Fruit fly (Drosophila melanogaster) whole organism, pupa: ENCODE results near the gene Arp3.

Experiments
- CG10348 ChIP-seq: fragments of 200-800 bp; sonication (Bioruptor generic); IDR thresholded peaks from 2 replicates; pipeline ENCODE4 v1.3.6; 2022; ENCODE audit warnings: missing biosample characterization, missing genetic modification characterization
- CG12605 ChIP-seq: fragments of 200-800 bp; sonication (Bioruptor generic); IDR thresholded peaks from 2 replicates; pipeline ENCODE4 v1.3.6; 2022; ENCODE audit warnings: missing biosample characterization, missing genetic modification characterization
- CG13204 ChIP-seq: fragments of 200-800 bp; sonication (Bioruptor generic); optimal IDR thresholded peaks from 2 replicates; lab custom pipeline; 2018; ENCODE audit warnings: missing biosample characterization, mild to moderate bottlenecking, missing genetic modification characterization, moderate library complexity
- CG14655 ChIP-seq: fragments of 200-800 bp; sonication (Bioruptor generic); optimal IDR thresholded peaks from 3 replicates; lab custom pipeline; 2017; ENCODE audit warnings: mild to moderate bottlenecking, missing biosample characterization, missing genetic modification reagents, missing genetic modification characterization
- CG15710 ChIP-seq: fragments of 200-800 bp; sonication (Bioruptor generic); optimal IDR thresholded peaks from 2 replicates; lab custom pipeline; 2018; ENCODE audit warnings: missing biosample characterization, mild to moderate bottlenecking, missing genetic modification characterization, moderate library complexity
- CG17806 ChIP-seq: fragments of 200-800 bp; sonication (Bioruptor generic); optimal IDR thresholded peaks from 2 replicates; lab custom pipeline; 2018; ENCODE audit warnings: missing biosample characterization, mild to moderate bottlenecking, missing genetic modification characterization, moderate library complexity
- CG32121 ChIP-seq: fragments of 200-800 bp; sonication (Bioruptor generic); IDR thresholded peaks from 2 replicates; pipeline ENCODE4 v1.3.6; 2022; ENCODE audit warnings: missing biosample characterization, missing genetic modification characterization
- CG34367 ChIP-seq: fragments of 200-800 bp; sonication (Bioruptor generic); optimal IDR thresholded peaks from 2 replicates; lab custom pipeline; 2018; ENCODE audit warnings: missing biosample characterization, mild to moderate bottlenecking, missing genetic modification characterization
- CG4496 ChIP-seq: fragments of 200-800 bp; sonication (Bioruptor generic); IDR thresholded peaks from 3 replicates; pipeline ENCODE4 v1.3.6; 2022; ENCODE audit warnings: missing biosample characterization, missing genetic modification characterization
- CG8159 ChIP-seq: fragments of 200-800 bp; sonication (Bioruptor generic); optimal IDR thresholded peaks from 3 replicates; lab custom pipeline; 2018; ENCODE audit warnings: missing biosample characterization, mild to moderate bottlenecking, missing genetic modification characterization, moderate library complexity
- CG8301 ChIP-seq: fragments of 200-800 bp; sonication (Bioruptor generic); optimal IDR thresholded peaks from 2 replicates; lab custom pipeline; 2018; ENCODE audit warnings: missing biosample characterization, mild to moderate bottlenecking, missing genetic modification characterization
- CG9948 ChIP-seq: fragments of 200-800 bp; sonication (Bioruptor generic); optimal IDR thresholded peaks from 2 replicates; lab custom pipeline; 2018; ENCODE audit warnings: missing biosample characterization, mild to moderate bottlenecking, missing genetic modification characterization, moderate library complexity
- D1 ChIP-seq: fragments of 200-800 bp; sonication (Bioruptor generic); optimal IDR thresholded peaks from 2 replicates; lab custom pipeline; 2018; ENCODE audit warnings: missing biosample characterization, mild to moderate bottlenecking, missing genetic modification characterization, moderate library complexity
- EcR ChIP-seq: fragments of 200-800 bp; sonication (Bioruptor generic); optimal IDR thresholded peaks from 3 replicates; lab custom pipeline; 2019; ENCODE audit warnings: missing biosample characterization, missing genetic modification characterization, mild to moderate bottlenecking, moderate library complexity, missing genetic modification reagents
- Ets98B ChIP-seq: fragments of 200-800 bp; sonication (Bioruptor generic); IDR thresholded peaks from 2 replicates; pipeline ENCODE4 v1.3.6; 2022; ENCODE audit warnings: missing biosample characterization, missing genetic modification characterization
- Pif1A ChIP-seq: fragments of 200-800 bp; sonication (Bioruptor generic); optimal IDR thresholded peaks from 3 replicates; lab custom pipeline; 2016; ENCODE audit warnings: missing biosample characterization, missing genetic modification characterization
- Pif1B ChIP-seq: fragments of 200-800 bp; sonication (Bioruptor generic); optimal IDR thresholded peaks from 3 replicates; lab custom pipeline; 2016; ENCODE audit warnings: missing biosample characterization, missing genetic modification characterization
- Snoo ChIP-seq: fragments of 200-800 bp; sonication (Bioruptor generic); optimal IDR thresholded peaks from 3 replicates; lab custom pipeline; 2017; ENCODE audit warnings: missing biosample characterization, mild to moderate bottlenecking, missing genetic modification characterization, inconsistent platforms
- fd96Ca ChIP-seq: fragments of 200-800 bp; sonication (Bioruptor generic); IDR thresholded peaks from 3 replicates; pipeline ENCODE4 v1.3.6; 2022; ENCODE audit warnings: missing biosample characterization, missing genetic modification characterization
- gl ChIP-seq: fragments of 200-800 bp; sonication (Bioruptor generic); optimal IDR thresholded peaks from 2 replicates; lab custom pipeline; 2018; ENCODE audit warnings: missing biosample characterization, mild to moderate bottlenecking, missing genetic modification characterization
- rn ChIP-seq: fragments of 200-800 bp; sonication (Bioruptor generic); IDR thresholded peaks from 2 replicates; pipeline ENCODE4 v1.3.6; 2022; ENCODE audit warnings: missing biosample characterization, missing genetic modification characterization

The Arp3 gene

DNA sequence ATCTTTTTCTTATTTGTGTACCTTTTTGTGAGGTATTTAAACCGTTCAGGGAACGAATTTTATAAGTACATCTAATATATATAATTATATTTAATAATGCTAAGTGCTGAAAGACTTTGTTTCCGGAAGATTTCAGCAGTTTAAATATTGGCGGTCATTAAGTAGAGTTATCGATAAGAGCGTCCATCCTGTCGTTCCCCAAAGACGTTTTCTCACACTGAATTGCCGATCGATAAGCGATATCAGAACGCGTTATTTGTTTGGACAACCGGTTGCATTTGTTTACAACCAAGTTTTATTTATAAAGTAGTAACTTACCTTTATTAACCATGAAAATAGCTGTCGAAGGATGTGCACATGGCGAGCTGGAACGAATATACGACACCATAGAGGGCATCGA is 5.9 kb upstream of the Arp3 start, which contains the start of gene ldbr:
Gene ldbr, plus strand, starts transcription at position 238 of the 400 bp plus-strand sequence.
- TF ChIP-seq Snoo (peak; percentile 12), CG17806 (tag; lab: Kevin White, UChicago) (no peak)

DNA sequence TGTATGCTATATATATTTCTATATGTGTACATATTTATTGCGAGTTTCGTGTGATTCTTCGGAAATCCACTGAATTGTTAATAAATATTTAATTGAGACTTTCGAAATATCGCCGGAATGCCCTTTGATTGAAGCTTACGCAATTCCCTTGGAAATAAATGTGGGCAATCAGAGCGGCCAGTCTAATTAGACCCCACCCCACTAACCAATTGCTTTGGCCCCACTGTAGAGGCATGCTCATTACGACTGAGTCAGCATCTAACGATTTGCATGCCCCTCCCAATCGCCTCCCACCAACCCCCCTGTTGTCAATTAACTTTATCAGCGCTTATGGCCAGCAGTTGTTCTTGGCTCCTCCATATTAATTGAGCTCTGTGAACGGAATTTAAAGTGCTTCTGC is 1.1 kb upstream of the Arp3 start:
- TF ChIP-seq CG32121 (0 out of 2 replicates have a peak, but pooled peaks have one; percentile 16), rn (GFP tag; lab: Robert Waterston, UW) (no peak)

DNA sequence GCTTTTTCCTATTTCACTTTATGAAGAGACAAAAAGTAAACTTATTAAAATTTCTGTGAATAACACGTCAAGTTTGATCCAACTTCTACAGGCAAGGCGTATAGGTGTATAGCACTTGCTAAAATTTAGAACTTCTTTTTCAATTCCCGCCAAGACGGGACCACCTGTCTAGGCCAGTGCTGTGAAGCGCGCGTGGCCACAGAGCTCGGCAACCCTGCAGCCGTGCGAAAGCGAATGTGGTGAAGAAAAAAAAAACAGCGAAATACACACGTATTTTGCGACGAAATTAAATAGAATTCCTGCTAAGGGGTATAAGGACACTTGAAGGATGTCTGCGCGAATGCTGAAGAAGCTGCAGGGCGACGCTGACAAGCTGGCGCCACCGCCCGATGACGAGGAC is 5.5 kb downstream of the Arp3 start, which contains the start of gene Nulp1:
Gene Nulp1, plus strand, starts transcription at position 198 of the 400 bp plus-strand sequence.
- TF ChIP-seq Pif1A (GFP tag; lab: Kevin White, UChicago) (no peak), CG13204 (no peak), CG8301 (tag; lab: Kevin White, UChicago) (no peak), rn (GFP tag; lab: Robert Waterston, UW) (peak; percentile 44; the same call in 1 of the 2 replicates), D1 (tag; lab: Kevin White, UChicago) (no peak), CG17806 (tag; lab: Kevin White, UChicago) (no peak), CG12605 (GFP tag; lab: Robert Waterston, UW) (no peak), CG10348 (GFP tag; lab: Robert Waterston, UW) (no peak), CG32121 (peak; percentile 20; the same call in 1 of the 2 replicates), CG14655 (no peak), CG8159 (tag; lab: Kevin White, UChicago) (no peak), CG9948 (tag; lab: Kevin White, UChicago) (no peak), CG34367 (tag; lab: Kevin White, UChicago) (no peak), CG4496 (GFP tag; lab: Robert Waterston, UW) (peak; percentile 74; the same call in 2 of the 3 replicates), Snoo (peak; percentile 40), Pif1B (no peak), Ets98B (peak; percentile 40), CG15710 (tag; lab: Kevin White, UChicago) (no peak)

DNA sequence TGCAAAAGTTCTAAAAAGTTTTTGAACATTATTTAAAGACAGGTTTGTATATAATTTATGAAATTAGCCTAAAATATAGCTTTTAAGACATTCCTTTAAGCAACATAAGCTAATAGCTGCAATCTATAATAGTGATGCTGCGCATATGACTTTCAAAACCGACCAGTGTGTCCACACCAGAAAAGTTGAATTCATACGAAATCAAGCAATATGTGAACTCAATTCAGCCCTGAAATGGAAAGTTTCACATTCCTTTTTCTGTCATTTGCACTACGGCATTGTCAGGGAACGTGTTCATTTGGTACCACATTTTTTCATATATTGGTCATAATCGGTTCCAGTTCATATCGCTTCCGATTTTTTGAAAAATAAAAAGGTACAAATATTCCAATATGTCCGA is 6.8 kb downstream of the Arp3 start, which contains the start of gene fan:
Gene fan, plus strand, starts transcription at position 247 of the 400 bp plus-strand sequence.
- TF ChIP-seq CG32121 (no peak), CG12605 (GFP tag; lab: Robert Waterston, UW) (no peak), CG10348 (GFP tag; lab: Robert Waterston, UW) (no peak), CG9948 (tag; lab: Kevin White, UChicago) (no peak), Snoo (no peak), fd96Ca (GFP tag; lab: Robert Waterston, UW) (no peak), rn (GFP tag; lab: Robert Waterston, UW) (no peak), Pif1B (no peak), gl (no peak), Ets98B (no peak)

DNA sequence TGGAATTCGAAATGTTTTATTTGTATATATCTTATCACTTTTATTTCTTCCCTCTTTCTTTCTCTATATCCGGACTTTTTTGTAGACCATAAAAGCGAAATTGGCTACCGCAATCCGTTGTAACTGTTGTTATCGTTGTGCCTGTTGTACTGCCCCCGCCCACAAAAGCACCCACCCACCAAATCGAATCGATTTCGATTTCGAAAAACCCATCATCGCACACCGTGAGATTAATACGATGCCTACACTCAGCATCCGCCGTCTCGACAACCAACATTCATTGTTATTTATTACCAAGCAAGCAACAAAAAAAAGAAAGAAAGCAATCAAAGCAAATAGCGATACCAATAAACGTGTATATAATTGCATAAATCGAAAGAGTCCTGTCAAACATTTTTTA is 7.5 kb downstream of the Arp3 start:
- TF ChIP-seq EcR (GFP tag; lab: Kevin White, UChicago), result no peak
- no peak for TF ChIP-seq CG13204
- no peak for TF ChIP-seq D1 (tag; lab: Kevin White, UChicago)
- TF ChIP-seq CG4496 (GFP tag; lab: Robert Waterston, UW), result no peak
- no peak for TF ChIP-seq Snoo
- no peak for TF ChIP-seq CG8301 (tag; lab: Kevin White, UChicago)
- no peak for TF ChIP-seq rn (GFP tag; lab: Robert Waterston, UW)
- TF ChIP-seq fd96Ca (GFP tag; lab: Robert Waterston, UW), result no peak
- TF ChIP-seq CG9948 (tag; lab: Kevin White, UChicago), result no peak
- no peak for TF ChIP-seq CG10348 (GFP tag; lab: Robert Waterston, UW)
- no peak for TF ChIP-seq CG17806 (tag; lab: Kevin White, UChicago)
- TF ChIP-seq, all 21 proteins: peak for 0

DNA sequence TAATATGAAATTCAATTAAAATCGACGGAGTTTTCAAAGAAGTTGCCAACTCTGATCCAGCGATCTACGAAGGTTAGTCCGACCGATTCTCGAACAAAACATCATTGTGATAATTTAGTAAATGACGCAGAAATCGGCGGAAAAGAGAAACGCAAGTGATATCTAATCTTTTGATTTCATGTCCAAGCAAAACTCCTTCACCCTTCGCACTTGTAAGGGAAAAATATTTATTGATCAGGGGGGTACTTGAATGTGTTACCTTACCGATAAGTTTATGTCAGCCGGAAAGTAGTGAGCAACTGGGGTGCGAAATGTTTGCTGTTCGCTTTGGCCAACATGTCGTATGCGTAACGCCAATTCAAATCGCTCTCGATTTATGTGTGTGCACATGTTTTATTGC is 18.6 kb downstream of the Arp3 start:
- TF ChIP-seq CG14655 (no peak), EcR (GFP tag; lab: Kevin White, UChicago) (no peak), CG12605 (GFP tag; lab: Robert Waterston, UW) (no peak), Pif1B (no peak), D1 (tag; lab: Kevin White, UChicago) (no peak), Snoo (no peak), CG9948 (tag; lab: Kevin White, UChicago) (no peak), CG8159 (tag; lab: Kevin White, UChicago) (no peak), CG15710 (tag; lab: Kevin White, UChicago) (no peak), Pif1A (GFP tag; lab: Kevin White, UChicago) (no peak), CG32121 (no peak), Ets98B (no peak)

DNA sequence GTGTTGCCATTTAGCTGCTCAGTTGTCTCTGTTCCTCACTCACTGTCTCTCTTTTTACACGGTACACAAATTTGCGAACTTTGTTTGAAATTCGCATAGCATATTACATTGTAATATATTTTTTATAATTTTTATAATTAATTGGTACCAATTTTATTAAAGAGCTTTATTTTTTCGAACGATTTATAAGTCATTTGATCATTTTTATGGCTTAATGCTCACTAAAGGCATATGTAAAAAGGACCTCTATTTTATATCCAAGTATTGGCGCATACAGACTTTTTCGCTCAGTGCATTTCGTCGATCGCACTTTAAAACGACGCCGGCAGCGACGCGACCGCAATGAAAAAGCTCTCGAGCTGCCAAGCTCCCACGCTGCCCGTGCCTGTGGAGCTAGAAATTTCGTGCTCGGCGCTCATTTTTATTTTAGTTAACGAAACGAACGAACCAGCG is 19.6 kb downstream of the Arp3 start:
- TF ChIP-seq CG12605 (GFP tag; lab: Robert Waterston, UW) (peak; percentile 84), D1 (tag; lab: Kevin White, UChicago) (peak; percentile 81), EcR (GFP tag; lab: Kevin White, UChicago) (peak; percentile 15), fd96Ca (GFP tag; lab: Robert Waterston, UW) (peak; percentile 92), CG9948 (tag; lab: Kevin White, UChicago) (peak; percentile 89), CG32121 (peak; percentile 97), gl (peak; percentile 71), CG17806 (tag; lab: Kevin White, UChicago) (peak; percentile 80), CG34367 (tag; lab: Kevin White, UChicago) (peak; percentile 83), rn (GFP tag; lab: Robert Waterston, UW) (peak; percentile 87), Pif1A (GFP tag; lab: Kevin White, UChicago) (peak; percentile 87), CG8301 (tag; lab: Kevin White, UChicago) (peak; percentile 90), CG15710 (tag; lab: Kevin White, UChicago) (peak; percentile 94), Ets98B (peak; percentile 94), Pif1B (peak; percentile 84), CG14655 (peak; percentile 93), Snoo (peak; percentile 92), CG10348 (GFP tag; lab: Robert Waterston, UW) (peak; percentile 91), CG13204 (peak; percentile 73), CG4496 (GFP tag; lab: Robert Waterston, UW) (peak; percentile 93; the same call in 2 of the 3 replicates), CG8159 (tag; lab: Kevin White, UChicago) (peak; percentile 94)
